Fruit fly (Drosophila melanogaster) whole organism, prepupa: ENCODE data around the gene CG13392.

Source experiments
- CG10631 ChIP-seq: fragments of 200-800 bp; sonication (Bioruptor generic); optimal IDR thresholded peaks from 2 replicates; lab custom pipeline; 2016; ENCODE audit warnings: missing biosample characterization, missing genetic modification characterization
- CG10669 ChIP-seq: fragments of 200-800 bp; sonication (Bioruptor generic); optimal IDR thresholded peaks from 3 replicates; lab custom pipeline; 2018; ENCODE audit warnings: missing biosample characterization, mild to moderate bottlenecking, missing genetic modification characterization, moderate library complexity
- CG11762 ChIP-seq: fragments of 200-800 bp; sonication (Bioruptor generic); optimal IDR thresholded peaks from 3 replicates; lab custom pipeline; 2016; ENCODE audit warnings: missing biosample characterization, missing genetic modification characterization; ENCODE audit not compliant: insufficient read depth
- CG15336 ChIP-seq: fragments of 200-800 bp; sonication (Bioruptor generic); IDR thresholded peaks from 2 replicates; pipeline ENCODE4 v1.3.6; 2022; ENCODE audit warnings: missing biosample characterization, missing genetic modification characterization
- CG1621 ChIP-seq: fragments of 200-800 bp; sonication (Bioruptor generic); optimal IDR thresholded peaks from 3 replicates; lab custom pipeline; 2018; ENCODE audit warnings: missing biosample characterization, mild to moderate bottlenecking, missing genetic modification characterization
- CG16779 ChIP-seq: fragments of 200-800 bp; sonication (Bioruptor generic); optimal IDR thresholded peaks from 3 replicates; lab custom pipeline; 2017; ENCODE audit warnings: missing biosample characterization, mild to moderate bottlenecking, missing genetic modification characterization
- CG3032 ChIP-seq: fragments of 200-800 bp; optimal IDR thresholded peaks from 2 replicates; lab custom pipeline; 2019; ENCODE audit warnings: missing biosample characterization, mild to moderate bottlenecking, missing genetic modification characterization, moderate library complexity
- CG31627 ChIP-seq: fragments of 200-800 bp; sonication (Bioruptor generic); optimal IDR thresholded peaks from 3 replicates; lab custom pipeline; 2016; ENCODE audit warnings: missing biosample characterization, missing genetic modification characterization
- CG32006 ChIP-seq: fragments of 200-800 bp; sonication (Bioruptor generic); optimal IDR thresholded peaks from 3 replicates; lab custom pipeline; 2017; ENCODE audit warnings: missing biosample characterization, mild to moderate bottlenecking, missing genetic modification characterization
- CG34406 ChIP-seq: fragments of 200-800 bp; sonication (Bioruptor generic); optimal IDR thresholded peaks from 3 replicates; lab custom pipeline; 2016; ENCODE audit warnings: missing biosample characterization, missing genetic modification characterization
- CG3919 ChIP-seq: fragments of 200-800 bp; sonication (Bioruptor generic); optimal IDR thresholded peaks from 3 replicates; lab custom pipeline; 2016; ENCODE audit warnings: missing biosample characterization, missing genetic modification characterization
- CG4318 ChIP-seq: fragments of 200-800 bp; sonication (Bioruptor generic); optimal IDR thresholded peaks from 3 replicates; lab custom pipeline; 2017; ENCODE audit warnings: missing biosample characterization, mild to moderate bottlenecking, missing genetic modification characterization
- CG6163 ChIP-seq: fragments of 200-800 bp; sonication (Bioruptor generic); IDR thresholded peaks from 3 replicates; pipeline ENCODE4 v1.3.6; 2022; ENCODE audit warnings: missing biosample characterization, missing genetic modification characterization
- CG6276 ChIP-seq: fragments of 200-800 bp; sonication (Bioruptor generic); optimal IDR thresholded peaks from 2 replicates; lab custom pipeline; 2017; ENCODE audit warnings: missing biosample characterization, mild to moderate bottlenecking, missing genetic modification characterization
- CG6792 ChIP-seq: fragments of 200-800 bp; sonication (Bioruptor generic); optimal IDR thresholded peaks from 3 replicates; lab custom pipeline; 2016; ENCODE audit warnings: missing biosample characterization, missing genetic modification characterization
- CG6854 ChIP-seq: fragments of 200-800 bp; sonication (Bioruptor generic); optimal IDR thresholded peaks from 2 replicates; lab custom pipeline; 2017; ENCODE audit warnings: missing biosample characterization, mild to moderate bottlenecking, missing genetic modification characterization
- CG7368 ChIP-seq: fragments of 200-800 bp; sonication (Bioruptor generic); optimal IDR thresholded peaks from 3 replicates; lab custom pipeline; 2016; ENCODE audit warnings: missing biosample characterization, missing genetic modification characterization
- CG8119 ChIP-seq: fragments of 200-800 bp; sonication (Bioruptor generic); IDR thresholded peaks from 3 replicates; pipeline ENCODE4 v1.3.6; 2022; ENCODE audit warnings: missing biosample characterization, missing genetic modification characterization
- CG8319 ChIP-seq: fragments of 200-800 bp; sonication (Bioruptor generic); optimal IDR thresholded peaks from 3 replicates; lab custom pipeline; 2016; ENCODE audit warnings: missing biosample characterization, missing genetic modification characterization
- CG8632 ChIP-seq: fragments of 200-800 bp; sonication (Bioruptor generic); optimal IDR thresholded peaks from 3 replicates; lab custom pipeline; 2016; ENCODE audit warnings: missing biosample characterization, missing genetic modification characterization
- CG9139 ChIP-seq: fragments of 200-800 bp; sonication (Bioruptor generic); optimal IDR thresholded peaks from 3 replicates; lab custom pipeline; 2017; ENCODE audit warnings: missing biosample characterization, mild to moderate bottlenecking, missing genetic modification characterization
- Eip75B ChIP-seq: fragments of 200-800 bp; sonication (Bioruptor generic); optimal IDR thresholded peaks from 3 replicates; lab custom pipeline; 2016; ENCODE audit warnings: missing biosample characterization, missing genetic modification characterization
- Eip78C ChIP-seq: fragments of 200-800 bp; sonication (Bioruptor generic); peaks from one replicate; lab custom pipeline; 2016; ENCODE audit warnings: missing biosample characterization, missing genetic modification characterization
- Eip93F ChIP-seq: fragments of 200-800 bp; sonication (Bioruptor generic); optimal IDR thresholded peaks from 2 replicates; lab custom pipeline; 2016; ENCODE audit warnings: missing biosample characterization, mild to moderate bottlenecking, missing genetic modification characterization
- Ets21C ChIP-seq: fragments of 200-800 bp; sonication (Bioruptor generic); optimal IDR thresholded peaks from 3 replicates; lab custom pipeline; 2016; ENCODE audit warnings: missing biosample characterization, missing genetic modification characterization
- Gug ChIP-seq: fragments of 200-800 bp; sonication (Bioruptor generic); IDR thresholded peaks from 2 replicates; pipeline ENCODE4 v1.3.6; 2022; ENCODE audit warnings: missing biosample characterization, missing genetic modification characterization
- Hr38 ChIP-seq: sonication (Bioruptor generic); optimal IDR thresholded peaks from 2 replicates; lab custom pipeline; 2016; ENCODE audit warnings: missing biosample characterization, missing genetic modification characterization
- Hr39 ChIP-seq: fragments of 200-800 bp; sonication (Bioruptor generic); optimal IDR thresholded peaks from 2 replicates; lab custom pipeline; 2016; ENCODE audit warnings: missing biosample characterization, missing genetic modification characterization
- Lpt ChIP-seq: fragments of 200-800 bp; sonication (Bioruptor generic); optimal IDR thresholded peaks from 3 replicates; lab custom pipeline; 2016; ENCODE audit warnings: missing biosample characterization, missing genetic modification characterization
- Met ChIP-seq: fragments of 200-800 bp; sonication (Bioruptor generic); optimal IDR thresholded peaks from 3 replicates; lab custom pipeline; 2016; ENCODE audit warnings: missing biosample characterization, missing genetic modification characterization
- OdsH ChIP-seq: fragments of 200-800 bp; sonication (Bioruptor generic); optimal IDR thresholded peaks from 3 replicates; lab custom pipeline; 2016; ENCODE audit warnings: missing biosample characterization, missing genetic modification characterization
- Smox ChIP-seq: fragments of 200-800 bp; sonication (Bioruptor generic); optimal IDR thresholded peaks from 3 replicates; lab custom pipeline; 2016; ENCODE audit warnings: missing biosample characterization, missing genetic modification characterization
- Sox102F ChIP-seq: fragments of 200-800 bp; sonication (Bioruptor generic); optimal IDR thresholded peaks from 2 replicates; lab custom pipeline; 2016; ENCODE audit warnings: missing biosample characterization, mild to moderate bottlenecking, missing genetic modification characterization
- Sox14 ChIP-seq: fragments of 200-800 bp; sonication (Bioruptor generic); optimal IDR thresholded peaks from 3 replicates; lab custom pipeline; 2016; ENCODE audit warnings: missing biosample characterization, missing genetic modification characterization
- Sox15 ChIP-seq: fragments of 200-800 bp; sonication (Bioruptor generic); optimal IDR thresholded peaks from 3 replicates; lab custom pipeline; 2016; ENCODE audit warnings: missing biosample characterization, missing genetic modification characterization
- achi ChIP-seq: fragments of 200-800 bp; sonication (Bioruptor generic); optimal IDR thresholded peaks from 3 replicates; lab custom pipeline; 2016; ENCODE audit warnings: missing biosample characterization, missing genetic modification characterization
- acj6 ChIP-seq: fragments of 200-800 bp; sonication (Bioruptor generic); optimal IDR thresholded peaks from 3 replicates; lab custom pipeline; 2016; ENCODE audit warnings: missing biosample characterization, missing genetic modification characterization
- cyc ChIP-seq: fragments of 200-800 bp; sonication (Bioruptor generic); optimal IDR thresholded peaks from 3 replicates; lab custom pipeline; 2016; ENCODE audit warnings: missing biosample characterization, missing genetic modification characterization
- dac ChIP-seq: fragments of 200-800 bp; sonication (Bioruptor generic); optimal IDR thresholded peaks from 2 replicates; lab custom pipeline; 2017; ENCODE audit warnings: missing biosample characterization, mild to moderate bottlenecking, missing genetic modification characterization
- eg ChIP-seq: fragments of 200-800 bp; sonication (Bioruptor generic); IDR thresholded peaks from 3 replicates; pipeline ENCODE4 v1.3.6; 2022; ENCODE audit warnings: missing biosample characterization, missing genetic modification characterization
- esn ChIP-seq: fragments of 200-800 bp; sonication (Bioruptor generic); optimal IDR thresholded peaks from 2 replicates; lab custom pipeline; 2016; ENCODE audit warnings: missing biosample characterization, mild to moderate bottlenecking, missing genetic modification characterization, moderate library complexity
- fd59A ChIP-seq: fragments of 200-800 bp; sonication (Bioruptor generic); optimal IDR thresholded peaks from 2 replicates; lab custom pipeline; 2017; ENCODE audit warnings: missing biosample characterization, mild to moderate bottlenecking, missing genetic modification characterization, missing genetic modification reagents
- fd85E ChIP-seq: fragments of 200-800 bp; sonication (Bioruptor generic); optimal IDR thresholded peaks from 3 replicates; lab custom pipeline; 2016; ENCODE audit warnings: missing biosample characterization, missing genetic modification characterization
- fkh ChIP-seq: fragments of 200-800 bp; sonication (Bioruptor generic); optimal IDR thresholded peaks from 3 replicates; lab custom pipeline; 2017; ENCODE audit warnings: missing biosample characterization, mild to moderate bottlenecking, missing genetic modification characterization, moderate library complexity
- lz ChIP-seq: fragments of 200-800 bp; sonication (Bioruptor generic); optimal IDR thresholded peaks from 3 replicates; lab custom pipeline; 2016; ENCODE audit warnings: missing biosample characterization, missing genetic modification characterization
- net ChIP-seq: fragments of 200-800 bp; sonication (Bioruptor generic); optimal IDR thresholded peaks from 3 replicates; lab custom pipeline; 2016; ENCODE audit warnings: missing biosample characterization, missing genetic modification characterization
- pdm3 ChIP-seq: fragments of 200-800 bp; sonication (Bioruptor generic); optimal IDR thresholded peaks from 3 replicates; lab custom pipeline; 2016; ENCODE audit warnings: missing biosample characterization, missing genetic modification characterization
- salr ChIP-seq, 2 experiments: fragments of 200-800 bp; sonication (Bioruptor generic); optimal IDR thresholded peaks; 3 replicates each; lab custom pipeline; 2016 to 2018; ENCODE audit warnings: missing biosample characterization in 2 of 2, missing genetic modification characterization in 2 of 2, mild to moderate bottlenecking in 1 of 2
- spab ChIP-seq: fragments of 200-800 bp; sonication (Bioruptor generic); optimal IDR thresholded peaks from 2 replicates; lab custom pipeline; 2017; ENCODE audit warnings: missing biosample characterization, mild to moderate bottlenecking, missing genetic modification characterization, missing genetic modification reagents
- svp ChIP-seq: fragments of 200-800 bp; sonication (Bioruptor generic); peaks from one replicate; lab custom pipeline; 2016; ENCODE audit warnings: missing biosample characterization, missing genetic modification characterization
- topi ChIP-seq: fragments of 200-800 bp; sonication (Bioruptor generic); optimal IDR thresholded peaks from 3 replicates; lab custom pipeline; 2016; ENCODE audit warnings: missing biosample characterization, missing genetic modification characterization
- vri ChIP-seq: fragments of 200-800 bp; sonication (Bioruptor generic); optimal IDR thresholded peaks from 3 replicates; lab custom pipeline; 2016; ENCODE audit warnings: missing biosample characterization, mild to moderate bottlenecking, missing genetic modification characterization

Gene CG13392

DNA sequence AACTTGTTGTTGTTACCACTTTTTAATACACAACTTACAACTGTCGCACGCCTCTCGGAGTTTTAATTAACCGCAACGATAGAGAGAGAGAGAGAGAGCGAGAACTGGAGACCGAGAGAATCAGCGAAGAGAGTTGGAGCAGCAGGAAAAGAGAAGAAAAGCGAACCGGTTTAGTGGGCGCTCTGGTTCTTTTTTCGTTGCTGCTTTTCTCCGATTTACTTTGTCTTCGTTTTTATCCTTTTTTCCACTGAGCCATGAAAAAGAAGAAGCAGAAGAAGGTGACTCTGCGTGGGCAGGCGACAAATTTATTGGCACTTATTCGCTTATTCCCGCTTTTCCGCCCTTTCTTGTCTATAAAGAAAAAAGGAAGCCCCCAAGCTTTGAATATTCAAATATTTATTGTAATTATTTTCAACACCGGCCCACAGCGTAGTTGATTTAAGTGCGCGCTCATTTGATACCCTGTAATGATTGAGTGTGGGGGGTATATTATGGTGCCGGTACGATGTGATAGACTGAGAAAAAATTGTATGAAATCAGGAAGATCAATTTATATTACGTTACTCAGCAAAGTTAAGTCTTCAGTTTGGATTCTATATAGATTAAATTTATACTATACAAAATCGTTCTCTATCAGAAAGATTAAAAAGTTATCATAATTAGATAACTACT is 37.8 kb upstream of the CG13392 start:
- TF ChIP-seq Hr38 (GFP tag; lab: Kevin White, UChicago): no peak
- no peak for TF ChIP-seq lz
- no peak for TF ChIP-seq CG34406 (GFP tag; lab: Kevin White, UChicago)
- peak; percentile 2 for TF ChIP-seq CG31627 (GFP tag; lab: Kevin White, UChicago)
- peak; percentile 15 for TF ChIP-seq Eip75B (GFP tag; lab: Kevin White, UChicago)
- peak; percentile 32; the same call in 1 of the 2 replicates for TF ChIP-seq CG15336
- peak; percentile 6 for TF ChIP-seq Lpt
- no peak for TF ChIP-seq topi (GFP tag; lab: Kevin White, UChicago)
- TF ChIP-seq Eip93F: no peak
- TF ChIP-seq CG8632 (GFP tag; lab: Kevin White, UChicago): peak; percentile 29
- no peak for TF ChIP-seq CG8119 (GFP tag; lab: Robert Waterston, UW)
- peak; percentile 23 for TF ChIP-seq Smox (GFP tag; lab: Kevin White, UChicago)
- peak; percentile 72; the same call in 2 of the 3 replicates for TF ChIP-seq CG6163
- peak; percentile 54 for TF ChIP-seq CG10631
- TF ChIP-seq Ets21C (GFP tag; lab: Kevin White, UChicago): no peak
- no peak for TF ChIP-seq salr (GFP tag; optimal IDR thresholded peaks at IDR 0.05; lab: Kevin White, UChicago)
- TF ChIP-seq Sox102F (GFP tag; lab: Kevin White, UChicago): no peak
- peak; percentile 7 for TF ChIP-seq achi (GFP tag; lab: Kevin White, UChicago)
- no peak for TF ChIP-seq fkh (GFP tag; lab: Kevin White, UChicago)
- TF ChIP-seq CG9139: peak; percentile 67
- peak; percentile 40 for TF ChIP-seq spab (GFP tag; lab: Kevin White, UChicago)
- no peak for TF ChIP-seq CG6854 (GFP tag; lab: Kevin White, UChicago)
- no peak for TF ChIP-seq CG6276 (GFP tag; lab: Kevin White, UChicago)
- TF ChIP-seq fd85E (GFP tag; lab: Kevin White, UChicago): no peak
- TF ChIP-seq Met (GFP tag; lab: Kevin White, UChicago): peak; percentile 11
- TF ChIP-seq CG11762 (GFP tag; lab: Kevin White, UChicago): no peak
- TF ChIP-seq CG6792 (GFP tag; lab: Kevin White, UChicago): no peak
- no peak for TF ChIP-seq Sox15 (GFP tag; lab: Kevin White, UChicago)
- TF ChIP-seq CG7368 (GFP tag; lab: Kevin White, UChicago): no peak
- TF ChIP-seq fd59A: peak; percentile 9
- TF ChIP-seq CG10669: peak; percentile 22
- peak; percentile 67 for TF ChIP-seq Eip78C (GFP tag; lab: Kevin White, UChicago)
- TF ChIP-seq CG8319 (GFP tag; lab: Kevin White, UChicago): no peak
- TF ChIP-seq esn (GFP tag; lab: Kevin White, UChicago): no peak
- TF ChIP-seq CG32006 (GFP tag; lab: Kevin White, UChicago): peak; percentile 63
- peak; percentile 46 for TF ChIP-seq CG1621
- peak; percentile 72 for TF ChIP-seq svp
- no peak for TF ChIP-seq Gug (GFP tag; lab: Robert Waterston, UW)
- TF ChIP-seq cyc (GFP tag; lab: Kevin White, UChicago): no peak
- peak; percentile 9 for TF ChIP-seq CG3919
- TF ChIP-seq OdsH: peak; percentile 44
- no peak for TF ChIP-seq CG4318 (GFP tag; lab: Kevin White, UChicago)
- TF ChIP-seq dac: no peak
- TF ChIP-seq acj6 (GFP tag; lab: Kevin White, UChicago): peak; percentile 14
- TF ChIP-seq CG3032 (tag; lab: Kevin White, UChicago): peak; percentile 27
- peak; percentile 7; the same call in 1 of the 3 replicates for TF ChIP-seq eg (GFP tag; lab: Robert Waterston, UW)
- TF ChIP-seq Sox14 (GFP tag; lab: Kevin White, UChicago): peak; percentile 7
- TF ChIP-seq net (GFP tag; lab: Kevin White, UChicago): no peak
- no peak for TF ChIP-seq CG16779 (tag; lab: Kevin White, UChicago)
- peak; percentile 17 for TF ChIP-seq pdm3 (GFP tag; lab: Kevin White, UChicago)
- TF ChIP-seq vri (GFP tag; lab: Kevin White, UChicago): no peak
- TF ChIP-seq Hr39: no peak
